Fruit fly (Drosophila melanogaster): Measurements from ENCODE around the gene IntS12.

IntS12 gene

DNA sequence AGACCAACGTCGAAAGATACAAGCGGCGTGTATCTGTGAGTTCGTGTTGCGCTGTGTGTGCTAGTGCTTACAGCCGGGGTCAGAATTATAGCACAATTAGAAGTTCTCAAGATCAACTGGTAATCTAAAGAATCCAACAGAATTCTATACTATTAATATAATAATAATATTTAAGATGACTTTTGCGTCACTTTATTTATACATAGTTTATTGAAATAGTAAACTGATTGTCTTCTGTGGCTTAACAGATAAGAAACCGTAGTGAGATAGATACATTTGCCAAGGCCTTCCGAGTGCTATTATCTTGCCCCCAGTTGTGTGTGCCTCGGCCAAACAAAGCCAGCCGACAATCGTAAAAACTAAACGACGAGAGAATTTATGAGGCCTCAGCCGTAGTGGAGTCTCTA, 23.1 kb downstream of the IntS12 start (continued):
- TF ChIP-seq CG34406 (GFP tag; optimal IDR thresholded peaks at IDR 0.05): peak; percentile 65
- peak; percentile 59 for TF ChIP-seq CG8632 (GFP tag; optimal IDR thresholded peaks at IDR 0.05)
- TF ChIP-seq CG11762 (GFP tag; optimal IDR thresholded peaks at IDR 0.05; ENCODE audit: insufficient read depth): peak; percentile 50
- TF ChIP-seq salr (GFP tag; optimal IDR thresholded peaks at IDR 0.05): peak; percentile 42 to 84
- peak; percentile 71 for TF ChIP-seq fkh (GFP tag; optimal IDR thresholded peaks at IDR 0.05)
- peak; percentile 87 for TF ChIP-seq Ets96B (tag; optimal IDR thresholded peaks at IDR 0.05)
- peak; percentile 65 for TF ChIP-seq CG3919 (GFP tag; optimal IDR thresholded peaks at IDR 0.05)
- peak; percentile 40; the same call in 1 of the 2 replicates for TF ChIP-seq CG11294 (GFP tag; IDR thresholded peaks at IDR 0.05)
- no peak for TF ChIP-seq fd85E (GFP tag; optimal IDR thresholded peaks at IDR 0.05)
- peak; percentile 50 for TF ChIP-seq Sox102F (GFP tag; optimal IDR thresholded peaks at IDR 0.05)
- TF ChIP-seq CG6276 (GFP tag; optimal IDR thresholded peaks at IDR 0.05): peak; percentile 69
- peak; percentile 30 for TF ChIP-seq Hr4 (GFP tag; optimal IDR thresholded peaks at IDR 0.05)

DNA sequence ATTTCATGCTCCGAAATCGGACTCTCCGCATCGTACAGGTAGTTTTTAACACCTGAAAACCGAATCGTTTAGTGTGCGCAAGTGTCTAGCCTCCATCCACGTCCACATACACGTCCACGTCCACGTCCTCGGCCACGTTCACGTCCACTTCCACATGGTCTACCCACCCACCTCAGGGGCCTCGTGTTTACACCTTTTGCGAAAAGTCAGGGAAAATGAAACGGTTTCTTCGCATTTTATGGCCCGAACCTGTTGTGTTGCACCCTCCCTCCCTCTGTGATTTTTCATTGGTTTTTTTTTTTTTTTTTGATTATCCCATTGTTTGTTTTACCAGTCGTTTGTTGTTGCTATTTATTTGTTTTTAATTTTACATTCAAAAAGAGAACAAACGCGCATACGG, 24.0 kb downstream of the IntS12 start:
- TF ChIP-seq fd59A (GFP tag; optimal IDR thresholded peaks at IDR 0.05) (no peak), Eip78C (GFP tag) (peak; percentile 31)

DNA sequence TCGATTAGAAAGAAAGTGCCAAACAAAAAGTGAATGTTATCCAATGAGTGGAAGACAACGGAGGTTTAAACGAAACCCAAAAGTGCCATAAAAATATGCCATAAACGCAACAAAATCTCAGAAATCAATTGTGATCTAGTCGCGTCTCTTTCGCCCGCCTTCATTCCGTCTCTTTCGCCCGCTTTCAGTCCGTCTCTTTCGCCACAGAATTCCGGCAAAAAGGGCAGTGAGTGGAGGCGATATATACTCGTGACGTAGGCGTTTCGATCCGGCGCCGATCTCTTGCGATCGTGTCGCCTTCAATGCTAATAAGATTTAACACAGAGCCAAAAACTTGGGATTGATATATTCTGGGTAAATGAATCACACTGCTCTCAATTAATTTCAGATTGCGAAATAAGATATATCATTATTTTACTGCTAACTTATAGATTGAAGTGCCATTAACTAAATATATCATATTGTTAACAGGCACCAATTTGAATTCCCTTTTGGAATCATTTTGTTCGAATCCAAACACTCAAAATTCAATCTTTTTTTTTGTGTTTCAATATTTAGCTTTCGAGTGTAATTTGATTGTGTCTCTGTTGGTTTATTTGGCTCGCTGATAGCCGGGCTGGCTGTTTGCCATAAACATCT, 25.0 kb downstream of the IntS12 start:
- TF ChIP-seq CG3032 (tag; optimal IDR thresholded peaks at IDR 0.05) (no peak), vri (GFP tag; optimal IDR thresholded peaks at IDR 0.05) (peak; percentile 50), CG10631 (GFP tag; optimal IDR thresholded peaks at IDR 0.05) (no peak), fd59A (GFP tag; optimal IDR thresholded peaks at IDR 0.05) (no peak), Hr4 (GFP tag; optimal IDR thresholded peaks at IDR 0.05) (peak; percentile 50), CG32006 (GFP tag; optimal IDR thresholded peaks at IDR 0.05) (peak; percentile 45), Blimp-1 (GFP tag; optimal IDR thresholded peaks at IDR 0.05) (no peak), CG6163 (GFP tag; IDR thresholded peaks at IDR 0.05) (no peak; the same call in 2 of the 3 replicates), salr (GFP tag; optimal IDR thresholded peaks at IDR 0.05) (no peak), lz (GFP tag; optimal IDR thresholded peaks at IDR 0.05) (peak; percentile 41), CG31627 (GFP tag; optimal IDR thresholded peaks at IDR 0.05) (peak; percentile 57), CG11294 (GFP tag; IDR thresholded peaks at IDR 0.05) (no peak), spab (GFP tag; optimal IDR thresholded peaks at IDR 0.05) (no peak), CG4318 (GFP tag; optimal IDR thresholded peaks at IDR 0.05) (no peak), Eip78C (GFP tag) (peak; percentile 86), Hr38 (GFP tag; optimal IDR thresholded peaks at IDR 0.05) (no peak), Smox (GFP tag; optimal IDR thresholded peaks at IDR 0.05) (peak; percentile 52), Ets21C (GFP tag; optimal IDR thresholded peaks at IDR 0.05) (peak; percentile 29), fkh (GFP tag; optimal IDR thresholded peaks at IDR 0.05) (peak; percentile 13), CG8319 (GFP tag; optimal IDR thresholded peaks at IDR 0.05) (no peak), CG11902 (GFP tag; optimal IDR thresholded peaks at IDR 0.05) (no peak), Hr39 (GFP tag; optimal IDR thresholded peaks at IDR 0.05) (peak; percentile 54), Eip75B (GFP tag; optimal IDR thresholded peaks at IDR 0.05) (no peak), net (GFP tag; optimal IDR thresholded peaks at IDR 0.05) (no peak), CG6854 (GFP tag; optimal IDR thresholded peaks at IDR 0.05) (no peak), CG16779 (tag; optimal IDR thresholded peaks at IDR 0.05) (no peak), CG6792 (GFP tag; optimal IDR thresholded peaks at IDR 0.05) (peak; percentile 28), Eip93F (GFP tag; optimal IDR thresholded peaks at IDR 0.05) (no peak), Gug (GFP tag; IDR thresholded peaks at IDR 0.05) (no peak), OdsH (GFP tag; optimal IDR thresholded peaks at IDR 0.05) (no peak), Ets96B (tag; optimal IDR thresholded peaks at IDR 0.05) (no peak), Sox14 (GFP tag; optimal IDR thresholded peaks at IDR 0.05) (peak; percentile 12), Lpt (GFP tag; optimal IDR thresholded peaks at IDR 0.05) (no peak), CG34406 (GFP tag; optimal IDR thresholded peaks at IDR 0.05) (peak; percentile 0), eg (GFP tag; IDR thresholded peaks at IDR 0.05) (no peak), esn (GFP tag; optimal IDR thresholded peaks at IDR 0.05) (peak; percentile 66), topi (GFP tag; optimal IDR thresholded peaks at IDR 0.05) (peak; percentile 62), fd85E (GFP tag; optimal IDR thresholded peaks at IDR 0.05) (no peak), CG15336 (GFP tag; IDR thresholded peaks at IDR 0.05) (peak; percentile 41; the same call in 1 of the 2 replicates), CG9139 (GFP tag; optimal IDR thresholded peaks at IDR 0.05) (no peak), dsx (GFP tag; optimal IDR thresholded peaks at IDR 0.05; ENCODE audit: poor library complexity, severe bottlenecking) (no peak), CG11762 (GFP tag; optimal IDR thresholded peaks at IDR 0.05; ENCODE audit: insufficient read depth) (no peak)

Measured in whole organism, prepupa.